Worm (Caenorhabditis elegans): ENCODE measurements around the gene rps-21.

The rps-21 gene

ce11 chrIII:7142172-7142601, 47.2 kb downstream of the rps-21 start (continued):
- no peak for TF ChIP-seq nhr-77 (tag; optimal IDR thresholded peaks at IDR 0.05)
- no peak for TF ChIP-seq nhr-28 (tag; optimal IDR thresholded peaks at IDR 0.05)
- no peak for TF ChIP-seq mef-2 (tag; optimal IDR thresholded peaks at IDR 0.05)
- no peak for TF ChIP-seq F16B12.6 (tag; optimal IDR thresholded peaks at IDR 0.05)
- TF ChIP-seq lin-15B (tag; optimal IDR thresholded peaks at IDR 0.05) = no peak
- TF ChIP-seq dsc-1 (tag; optimal IDR thresholded peaks at IDR 0.05) = peak; percentile 33
- no peak for TF ChIP-seq pqm-1 (tag; optimal IDR thresholded peaks at IDR 0.05)
- no peak for TF ChIP-seq ceh-63 (GFP tag; optimal IDR thresholded peaks at IDR 0.05)
- no peak for TF ChIP-seq Y116A8C.19 (tag; optimal IDR thresholded peaks at IDR 0.05; ENCODE audit: borderline replicate concordance)
- no peak for TF ChIP-seq mab-9 (GFP tag; IDR thresholded peaks at IDR 0.05)
- no peak for TF ChIP-seq aha-1 (tag; optimal IDR thresholded peaks at IDR 0.05)
- peak; percentile 67 for TF ChIP-seq nhr-19 (GFP tag; conservative IDR thresholded peaks at IDR 0.05)
- TF ChIP-seq unc-86 (tag; optimal IDR thresholded peaks at IDR 0.05) = no peak
- no peak for TF ChIP-seq alr-1 (tag; optimal IDR thresholded peaks at IDR 0.05; ENCODE audit: borderline replicate concordance)
- TF ChIP-seq C34B4.2 (tag; optimal IDR thresholded peaks at IDR 0.05) = no peak
- TF ChIP-seq hlh-4 (tag; optimal IDR thresholded peaks at IDR 0.05) = no peak
- no peak for TF ChIP-seq irx-1 (tag; optimal IDR thresholded peaks at IDR 0.05)
- TF ChIP-seq snpc-4 (tag; optimal IDR thresholded peaks at IDR 0.05) = peak; percentile 96
- peak; percentile 45 for TF ChIP-seq snu-23 (GFP tag; optimal IDR thresholded peaks at IDR 0.05)
- no peak for TF ChIP-seq unc-130 (tag; optimal IDR thresholded peaks at IDR 0.05)
- no peak for TF ChIP-seq skn-1 (tag; optimal IDR thresholded peaks at IDR 0.05)
- TF ChIP-seq tlp-1 (tag; optimal IDR thresholded peaks at IDR 0.05) = no peak
- TF ChIP-seq unc-30 (tag; optimal IDR thresholded peaks at IDR 0.05) = no peak
- no peak for TF ChIP-seq fos-1 (tag; optimal IDR thresholded peaks at IDR 0.05)
- TF ChIP-seq egl-13 (tag; optimal IDR thresholded peaks at IDR 0.05) = no peak
- TF ChIP-seq pax-3 (tag; optimal IDR thresholded peaks at IDR 0.05) = no peak
- TF ChIP-seq sup-37 (GFP tag; optimal IDR thresholded peaks at IDR 0.05) = no peak
- TF ChIP-seq hpl-2 (GFP tag; optimal IDR thresholded peaks at IDR 0.05) = no peak
- no peak for TF ChIP-seq ceh-82 (tag; optimal IDR thresholded peaks at IDR 0.05)
- peak; percentile 40 for TF ChIP-seq nhr-20 (tag; optimal IDR thresholded peaks at IDR 0.05)
- no peak for TF ChIP-seq jun-1 (tag; optimal IDR thresholded peaks at IDR 0.05)
- peak in 1 of 2 experiments; percentile 41 for TF ChIP-seq efl-1 (optimal IDR thresholded peaks at IDR 0.05)
- TF ChIP-seq efl-1 (GFP tag; optimal IDR thresholded peaks at IDR 0.05 in 1 of 2) = peak in 1 of 2 experiments; percentile 50
- TF ChIP-seq sptf-1 (tag; optimal IDR thresholded peaks at IDR 0.05) = no peak
- no peak; the same call in 1 of the 2 replicates for TF ChIP-seq grh-1 (GFP tag; IDR thresholded peaks at IDR 0.05)
- no peak for TF ChIP-seq fkh-10 (GFP tag; optimal IDR thresholded peaks at IDR 0.05)
- no peak for TF ChIP-seq nhr-12 (tag; optimal IDR thresholded peaks at IDR 0.05)
- TF ChIP-seq zip-4 (GFP tag; optimal IDR thresholded peaks at IDR 0.05) = peak; percentile 32
- no peak for TF ChIP-seq tbx-2 (tag; optimal IDR thresholded peaks at IDR 0.05)
- TF ChIP-seq egl-27 (tag; optimal IDR thresholded peaks at IDR 0.05) = peak in 1 of 2 experiments; percentile 12
- peak; percentile 68 for TF ChIP-seq nhr-71 (tag; optimal IDR thresholded peaks at IDR 0.05)
- peak; percentile 74 for TF ChIP-seq nhr-85 (tag)
- TF ChIP-seq ces-1 (GFP tag; optimal IDR thresholded peaks at IDR 0.05) = no peak
- TF ChIP-seq elt-3 (tag; optimal IDR thresholded peaks at IDR 0.05) = no peak
- TF ChIP-seq unc-98 (GFP tag; IDR thresholded peaks at IDR 0.05) = no peak
- peak; percentile 3 for TF ChIP-seq xbp-1 (tag; optimal IDR thresholded peaks at IDR 0.05)
- no peak for TF ChIP-seq isw-1 (GFP tag; IDR thresholded peaks at IDR 0.05)
- TF ChIP-seq efl-3 (GFP tag; optimal IDR thresholded peaks at IDR 0.05) = no peak
- no peak for TF ChIP-seq dpl-1 (GFP tag; optimal IDR thresholded peaks at IDR 0.05)
